Worm (Caenorhabditis elegans) whole organism, late embryonic: ENCODE measurements around the gene F55C9.6.

Source experiments
- C08G9.2 ChIP-seq: sonication (generic microtip); optimal IDR thresholded peaks from 2 replicates; lab custom pipeline; 2016; ENCODE audit warnings: mild to moderate bottlenecking, missing genetic modification characterization, moderate library complexity, missing compliant biosample characterization
- C38D4.7 ChIP-seq: fragments of 200-800 bp; sonication (Bioruptor generic); optimal IDR thresholded peaks from 2 replicates; lab custom pipeline; 2018; ENCODE audit warnings: mild to moderate bottlenecking, missing genetic modification characterization, moderate library complexity, missing compliant biosample characterization
- K02D7.2 ChIP-seq: sonication (generic microtip); optimal IDR thresholded peaks from 2 replicates; lab custom pipeline; 2017; ENCODE audit warnings: mild to moderate bottlenecking, missing genetic modification characterization, missing compliant biosample characterization
- K09A11.1 ChIP-seq: sonication (generic microtip); optimal IDR thresholded peaks from 2 replicates; lab custom pipeline; 2017; ENCODE audit warnings: antibody characterized with exemption, mild to moderate bottlenecking, missing genetic modification characterization, missing compliant biosample characterization; ENCODE audit not compliant: insufficient read depth
- Y22D7AL.16 ChIP-seq: sonication (generic microtip); optimal IDR thresholded peaks from 2 replicates; lab custom pipeline; 2016; ENCODE audit warnings: missing genetic modification characterization, missing compliant biosample characterization
- ceh-18 ChIP-seq: sonication (generic microtip); optimal IDR thresholded peaks from 2 replicates; lab custom pipeline; 2016; ENCODE audit warnings: missing genetic modification characterization, missing compliant biosample characterization
- ceh-2 ChIP-seq: sonication (generic microtip); optimal IDR thresholded peaks from 2 replicates; lab custom pipeline; 2016; ENCODE audit warnings: missing genotype, missing genetic modification characterization, missing compliant biosample characterization
- ceh-30 ChIP-seq: fragments of 150-350 bp; optimal IDR thresholded peaks from 2 replicates; lab custom pipeline; 2014; ENCODE audit warnings: missing biosample characterization, missing genetic modification characterization
- ceh-31 ChIP-seq: sonication (generic microtip); optimal IDR thresholded peaks from 2 replicates; lab custom pipeline; 2016; ENCODE audit warnings: missing genetic modification characterization, missing compliant biosample characterization
- ceh-34 ChIP-seq: sonication (generic microtip); optimal IDR thresholded peaks from 2 replicates; lab custom pipeline; 2016; ENCODE audit warnings: mild to moderate bottlenecking, missing genetic modification characterization, missing compliant biosample characterization
- ceh-48 ChIP-seq: sonication (generic microtip); optimal IDR thresholded peaks from 2 replicates; lab custom pipeline; 2016; ENCODE audit warnings: missing genetic modification characterization, inconsistent platforms, missing compliant biosample characterization
- dve-1 ChIP-seq: sonication (generic microtip); optimal IDR thresholded peaks from 2 replicates; lab custom pipeline; 2017; ENCODE audit warnings: antibody characterized with exemption, mild to moderate bottlenecking, missing genetic modification characterization, missing compliant biosample characterization
- elt-2 ChIP-seq: sonication (generic microtip); optimal IDR thresholded peaks from 2 replicates; lab custom pipeline; 2016; ENCODE audit warnings: missing genetic modification reagents, missing genetic modification characterization, missing compliant biosample characterization
- eyg-1 ChIP-seq: sonication (generic microtip); optimal IDR thresholded peaks from 2 replicates; lab custom pipeline; 2016; ENCODE audit warnings: missing genotype, missing genetic modification characterization, missing compliant biosample characterization
- fkh-6 ChIP-seq: sonication (generic microtip); optimal IDR thresholded peaks from 2 replicates; lab custom pipeline; 2016; ENCODE audit warnings: missing genetic modification characterization, missing compliant biosample characterization
- lim-6 ChIP-seq: sonication (generic microtip); optimal IDR thresholded peaks from 2 replicates; lab custom pipeline; 2016; ENCODE audit warnings: missing genetic modification characterization, missing compliant biosample characterization
- lin-11 ChIP-seq: fragments of 200-800 bp; sonication (Bioruptor generic); optimal IDR thresholded peaks from 2 replicates; lab custom pipeline; 2018; ENCODE audit warnings: mild to moderate bottlenecking, missing genetic modification characterization, missing compliant biosample characterization
- madf-2 ChIP-seq: sonication (generic microtip); optimal IDR thresholded peaks from 2 replicates; lab custom pipeline; 2017; ENCODE audit warnings: missing genetic modification characterization, missing compliant biosample characterization
- mec-3 ChIP-seq: sonication (generic microtip); optimal IDR thresholded peaks from 2 replicates; lab custom pipeline; 2016; ENCODE audit warnings: borderline replicate concordance, missing genetic modification characterization, missing compliant biosample characterization
- nfya-1 ChIP-seq: sonication (generic microtip); optimal IDR thresholded peaks from 2 replicates; lab custom pipeline; 2017; ENCODE audit warnings: missing genetic modification characterization, mild to moderate bottlenecking, missing compliant biosample characterization, antibody characterized with exemption, moderate library complexity
- npax-4 ChIP-seq: sonication (generic microtip); optimal IDR thresholded peaks from 2 replicates; lab custom pipeline; 2016; ENCODE audit warnings: missing genetic modification characterization, missing compliant biosample characterization
- pha-2 ChIP-seq: sonication (generic microtip); optimal IDR thresholded peaks from 2 replicates; lab custom pipeline; 2017; ENCODE audit warnings: mild to moderate bottlenecking, missing genetic modification characterization, missing compliant biosample characterization
- pqm-1 ChIP-seq: sonication (generic microtip); optimal IDR thresholded peaks from 2 replicates; lab custom pipeline; 2016; ENCODE audit warnings: missing genetic modification characterization, missing compliant biosample characterization
- pros-1 ChIP-seq: fragments of 150-350 bp; optimal IDR thresholded peaks from 2 replicates; lab custom pipeline; 2014; ENCODE audit warnings: missing biosample characterization, missing genetic modification reagents, missing genetic modification characterization
- ref-2 ChIP-seq: sonication (generic microtip); optimal IDR thresholded peaks from 2 replicates; lab custom pipeline; 2016; ENCODE audit warnings: missing genetic modification characterization, missing compliant biosample characterization
- rnt-1 ChIP-seq: sonication (generic microtip); optimal IDR thresholded peaks from 2 replicates; lab custom pipeline; 2016; ENCODE audit warnings: missing genetic modification characterization, missing compliant biosample characterization
- sdc-2 ChIP-seq: sonication (generic microtip); optimal IDR thresholded peaks from 2 replicates; lab custom pipeline; 2016; ENCODE audit warnings: missing genotype, missing genetic modification characterization, missing compliant biosample characterization
- sox-4 ChIP-seq: sonication (generic microtip); optimal IDR thresholded peaks from 2 replicates; lab custom pipeline; 2017; ENCODE audit warnings: mild to moderate bottlenecking, missing genetic modification characterization, inconsistent platforms, missing compliant biosample characterization
- syd-9 ChIP-seq: sonication (generic microtip); optimal IDR thresholded peaks from 2 replicates; lab custom pipeline; 2016; ENCODE audit warnings: mild to moderate bottlenecking, missing genetic modification characterization, moderate library complexity, missing compliant biosample characterization
- tbx-7 ChIP-seq: sonication (generic microtip); optimal IDR thresholded peaks from 2 replicates; lab custom pipeline; 2016; ENCODE audit warnings: missing genotype, missing genetic modification characterization, missing compliant biosample characterization
- unc-55 ChIP-seq: sonication (generic microtip); optimal IDR thresholded peaks from 2 replicates; lab custom pipeline; 2017; ENCODE audit warnings: missing biosample characterization, missing genetic modification reagents, missing genetic modification characterization
- zip-5 ChIP-seq: sonication (generic microtip); optimal IDR thresholded peaks from 2 replicates; lab custom pipeline; 2016; ENCODE audit warnings: missing genetic modification characterization, missing compliant biosample characterization

The F55C9.6 gene

ce11 chrV:19296723-19297122, at the start of gene F55C9.6:
TSS of gene F55C9.6 (minus strand) at chrV:19296823.
- no peak for TF ChIP-seq ceh-34 (tag; lab: Kevin White, UChicago)
- TF ChIP-seq K09A11.1 (tag; lab: Kevin White, UChicago) = no peak
- no peak for TF ChIP-seq rnt-1
- no peak for TF ChIP-seq nfya-1 (tag; lab: Kevin White, UChicago)
- TF ChIP-seq madf-2 (tag; lab: Kevin White, UChicago) = no peak
- no peak for TF ChIP-seq pha-2 (tag; lab: Kevin White, UChicago)
- no peak for TF ChIP-seq mec-3 (tag; lab: Kevin White, UChicago)
- TF ChIP-seq sox-4 (tag; lab: Kevin White, UChicago) = no peak
- TF ChIP-seq dve-1 (tag; lab: Kevin White, UChicago) = no peak

- TF ChIP-seq ceh-48 (tag; lab: Kevin White, UChicago) (peak; percentile 11), C38D4.7 (GFP tag; lab: Kevin White, UChicago) (no peak)
Observed at ce11 chrV:19337333-19337732, 40.7 kb upstream of the F55C9.6 start.

DNA sequence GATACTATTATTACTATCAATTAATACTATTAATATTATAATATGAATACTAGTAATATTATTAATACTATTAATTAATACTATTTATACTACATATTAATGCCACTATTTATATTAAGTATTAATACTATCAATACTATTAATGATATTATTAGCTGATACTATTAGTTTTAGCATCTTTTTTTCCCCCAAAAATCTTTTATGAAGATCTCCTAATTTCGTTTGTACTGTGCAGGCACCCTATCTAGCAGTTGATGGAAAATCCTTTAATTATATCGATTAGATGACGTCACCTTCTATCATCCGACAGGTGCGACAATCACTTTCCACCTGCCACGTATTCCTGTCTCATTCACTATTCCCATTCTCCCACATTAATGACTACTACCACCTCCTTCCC, 32.6 kb upstream of the F55C9.6 start, which contains the start of gene fbxb-65:
Gene fbxb-65, plus strand, starts transcription at position 301 of the 400 bp plus-strand sequence.
- TF ChIP-seq zip-5 (tag; lab: Kevin White, UChicago) (no peak), ceh-18 (tag; lab: Kevin White, UChicago) (no peak), npax-4 (tag; lab: Kevin White, UChicago) (no peak)

ce11 chrV:19325436-19325835, 28.8 kb upstream of the F55C9.6 start:
- TF ChIP-seq ceh-48 (tag; lab: Kevin White, UChicago) (no peak), madf-2 (tag; lab: Kevin White, UChicago) (no peak), ceh-18 (tag; lab: Kevin White, UChicago) (no peak), pros-1 (tag; lab: Kevin White, UChicago) (no peak), npax-4 (tag; lab: Kevin White, UChicago) (no peak), rnt-1 (no peak), lim-6 (tag; lab: Kevin White, UChicago) (no peak), pqm-1 (no peak), zip-5 (tag; lab: Kevin White, UChicago) (no peak), ceh-31 (no peak), pha-2 (tag; lab: Kevin White, UChicago) (no peak), lin-11 (tag; lab: Kevin White, UChicago) (no peak), syd-9 (tag; lab: Kevin White, UChicago) (no peak), ceh-2 (tag; lab: Kevin White, UChicago) (no peak), eyg-1 (tag; lab: Kevin White, UChicago) (no peak)

DNA sequence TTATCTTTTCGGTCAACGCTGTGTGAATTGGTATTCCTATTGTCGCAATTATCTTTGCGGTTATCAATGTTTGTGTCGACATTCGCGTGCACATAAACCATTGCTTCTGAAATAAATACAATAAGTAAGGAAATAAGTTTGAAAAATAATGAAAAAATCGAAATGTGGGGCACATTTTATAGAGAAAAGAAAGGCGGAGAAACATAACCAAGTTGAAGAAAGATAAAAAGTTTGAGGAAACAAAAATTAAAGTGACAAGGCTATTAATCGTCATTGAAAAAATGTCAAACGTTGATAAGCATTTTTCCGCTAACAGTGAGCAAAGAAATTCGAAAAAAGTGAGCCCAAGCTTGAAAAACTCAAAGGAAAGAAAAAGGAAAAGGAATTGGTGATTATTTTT, 25.8 kb upstream of the F55C9.6 start, which contains the start of gene C43D7.4:
Gene C43D7.4, minus strand, starts transcription at position 101 of the 400 bp plus-strand sequence.
- TF ChIP-seq Y22D7AL.16 (tag; lab: Kevin White, UChicago) = no peak
- no peak for TF ChIP-seq fkh-6 (tag; lab: Kevin White, UChicago)
- TF ChIP-seq sdc-2 (tag; lab: Kevin White, UChicago) = no peak

ce11 chrV:19320385-19320784, 23.8 kb upstream of the F55C9.6 start, which contains the start of gene sdz-6:
TSS of gene sdz-6 (plus strand) at chrV:19320613.
- TF ChIP-seq ceh-30 (tag; lab: Kevin White, UChicago) = no peak
- no peak for TF ChIP-seq sdc-2 (tag; lab: Kevin White, UChicago)
- TF ChIP-seq C08G9.2 (tag; lab: Kevin White, UChicago) = no peak
- no peak for TF ChIP-seq ref-2 (tag; lab: Kevin White, UChicago)
- TF ChIP-seq mec-3 (tag; lab: Kevin White, UChicago) = no peak
- no peak for TF ChIP-seq elt-2 (tag; lab: Kevin White, UChicago)
- no peak for TF ChIP-seq K02D7.2
- TF ChIP-seq lim-6 (tag; lab: Kevin White, UChicago) = no peak
- no peak for TF ChIP-seq tbx-7 (tag; lab: Kevin White, UChicago)
- TF ChIP-seq pros-1 (tag; lab: Kevin White, UChicago) = no peak
- no peak for TF ChIP-seq unc-55
